Fruit fly (Drosophila melanogaster): ENCODE measurements around the gene CG7990.

dm6 chrX:19167586-19168403, 34.0 kb downstream of the CG7990 start:
- TF ChIP-seq otp (GFP tag; IDR thresholded peaks at IDR 0.05) (no peak), lola (GFP tag; optimal IDR thresholded peaks at IDR 0.05) (no peak), ems (GFP tag; optimal IDR thresholded peaks at IDR 0.05) (no peak), org-1 (GFP tag; optimal IDR thresholded peaks at IDR 0.05) (no peak), zen (tag; optimal IDR thresholded peaks at IDR 0.05) (no peak), CG8388 (GFP tag; optimal IDR thresholded peaks at IDR 0.05) (no peak), sens (GFP tag) (peak; percentile 14)

Measured in whole organism, embryonic.